Worm (Caenorhabditis elegans): Measurements from ENCODE around the gene cest-2.1.
"Not testable (repeated sequence)": the region's sequence is repeated elsewhere in the genome, so short reads cannot be mapped to it uniquely, and the experiment has no call there.

- not testable (repeated sequence) for TF ChIP-seq ref-1 (GFP tag; conservative IDR thresholded peaks at IDR 0.05); T22C8.4 (GFP tag; IDR thresholded peaks at IDR 0.05); cog-1 (tag; optimal IDR thresholded peaks at IDR 0.05); ztf-23 (GFP tag; IDR thresholded peaks at IDR 0.05); med-1 (GFP tag; optimal IDR thresholded peaks at IDR 0.05; ENCODE audit: insufficient read depth); ztf-29 (GFP tag; IDR thresholded peaks at IDR 0.05); flt-1 (GFP tag; IDR thresholded peaks at IDR 0.05); tab-1 (GFP tag; IDR thresholded peaks at IDR 0.05)
Measured at ce11 chrV:14205214-14205613, 33.9 kb upstream of the cest-2.1 start, which contains the start of gene T16A9.3.

Measured in whole organism, midembryonic.